Fruit fly (Drosophila melanogaster): ENCODE data around the gene CG42337.

DNA sequence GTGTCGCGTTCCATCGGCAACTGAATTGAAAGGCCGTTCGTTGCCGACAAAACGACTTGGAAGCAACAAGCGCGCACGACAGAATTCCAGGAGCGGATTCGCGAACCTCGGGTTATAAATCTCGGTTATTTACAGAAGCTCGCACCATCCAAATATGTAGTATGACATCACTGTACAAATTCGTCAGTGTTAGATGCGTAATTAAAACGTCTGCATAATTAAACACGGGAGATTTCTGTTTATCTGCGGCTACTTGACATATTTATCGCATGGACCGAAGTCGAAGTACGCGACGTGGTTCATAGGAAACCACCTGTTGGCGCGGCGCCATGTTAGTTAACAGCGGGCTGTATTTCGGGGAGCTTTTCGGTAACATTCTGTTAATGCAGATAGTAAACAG is 21.3 kb downstream of the CG42337 start, which contains the start of gene Ac78C:
- TF ChIP-seq psq (optimal IDR thresholded peaks at IDR 0.05) (no peak), ttk (optimal IDR thresholded peaks at IDR 0.05) (no peak), h (optimal IDR thresholded peaks at IDR 0.05) (no peak), Sin3A (optimal IDR thresholded peaks at IDR 0.05) (no peak)

Data from Kc167 (cell line).